Worm (Caenorhabditis elegans) whole organism, L4 larva: ENCODE data around the gene F07G6.2.
"Not testable (repeated sequence)": the region's sequence is repeated elsewhere in the genome, so short reads cannot be mapped to it uniquely, and the experiment has no call there.

ENCODE experiments used
- Y48G9A.11 ChIP-seq: fragments of 200-800 bp; sonication (Bioruptor generic); IDR thresholded peaks from 2 replicates; pipeline ENCODE4 v1.3.6; 2022; ENCODE audit warnings: missing genetic modification reagents, missing genetic modification characterization, missing compliant biosample characterization
- attf-4 ChIP-seq: sonication (generic microtip); optimal IDR thresholded peaks from 3 replicates; lab custom pipeline; 2017; ENCODE audit warnings: missing biosample characterization, missing genetic modification characterization
- daf-12 ChIP-seq: fragments of 150-350 bp; optimal IDR thresholded peaks from 2 replicates; lab custom pipeline; 2014; ENCODE audit warnings: missing biosample characterization, missing genetic modification reagents, missing genetic modification characterization
- jun-1 ChIP-seq: fragments of 150-350 bp; optimal IDR thresholded peaks from 2 replicates; lab custom pipeline; 2014; ENCODE audit warnings: missing biosample characterization, missing genetic modification reagents, missing genetic modification characterization
- nhr-28 ChIP-seq: fragments of 150-350 bp; optimal IDR thresholded peaks from 2 replicates; lab custom pipeline; 2014; ENCODE audit warnings: missing biosample characterization, missing genetic modification characterization
- saeg-2 ChIP-seq: fragments of 200-800 bp; sonication (Bioruptor generic); IDR thresholded peaks from 2 replicates; pipeline ENCODE4 v1.3.6; 2022; ENCODE audit warnings: missing genetic modification reagents, missing genetic modification characterization, missing compliant biosample characterization
- unc-39 ChIP-seq: sonication (generic microtip); optimal IDR thresholded peaks from 2 replicates; lab custom pipeline; 2017; ENCODE audit warnings: missing biosample characterization, missing genetic modification characterization
- unc-62 ChIP-seq, 3 experiments: fragments of 150-350 bp in 1 of 3; sonication (generic microtip); optimal IDR thresholded peaks in 2 of 3; peaks in 1 of 3; 1 replicate in 1 of 3; 2 replicates in 2 of 3; lab custom pipeline; 2014 to 2017; ENCODE audit warnings: missing biosample characterization in 3 of 3, missing genetic modification characterization in 3 of 3, missing genetic modification reagents in 3 of 3, missing genotype in 1 of 3

- TF ChIP-seq Y48G9A.11 (GFP tag; lab: Robert Waterston, UW); jun-1 (tag; lab: Kevin White, UChicago); attf-4 (tag; lab: Kevin White, UChicago); unc-39 (tag; lab: Kevin White, UChicago); nhr-28 (tag; lab: Kevin White, UChicago); saeg-2 (GFP tag; lab: Robert Waterston, UW); unc-62 (GFP tag; optimal IDR thresholded peaks at IDR 0.05 in 1 of 2; lab: Kevin White, UChicago); unc-62 (tag; optimal IDR thresholded peaks at IDR 0.05; lab: Kevin White, UChicago); daf-12: not testable (repeated sequence)
Observed at ce11 chrX:1742530-1742929, 15.4 kb downstream of the F07G6.2 start, which contains the start of gene Y75D11A.2.
